Fruit fly (Drosophila melanogaster) whole organism, embryonic: ENCODE data around the gene Rad9.

Experiments
- Adf1 ChIP-seq: fragments of 200-800 bp; sonication (Bioruptor generic); IDR thresholded peaks from 2 replicates; pipeline ENCODE4 v1.3.6; 2022; ENCODE audit warnings: missing biosample characterization, missing genetic modification characterization
- CG10462 ChIP-seq: fragments of 200-800 bp; sonication (Bioruptor generic); optimal IDR thresholded peaks from 2 replicates; lab custom pipeline; 2016; ENCODE audit warnings: missing biosample characterization, missing genetic modification characterization
- CG11093 ChIP-seq: fragments of 200-800 bp; sonication (Bioruptor generic); IDR thresholded peaks from 3 replicates; pipeline ENCODE4 v1.3.6; 2022; ENCODE audit warnings: missing biosample characterization, missing genetic modification characterization
- CG11456 ChIP-seq: fragments of 200-800 bp; sonication (Bioruptor generic); IDR thresholded peaks from 3 replicates; pipeline ENCODE4 v1.3.6; 2022; ENCODE audit warnings: missing biosample characterization, missing genetic modification characterization
- CG11695 ChIP-seq: fragments of 200-800 bp; sonication (Bioruptor generic); IDR thresholded peaks from 3 replicates; pipeline ENCODE4 v1.3.6; 2022; ENCODE audit warnings: missing biosample characterization, missing genetic modification characterization
- CG13894 ChIP-seq: fragments of 200-800 bp; sonication (Bioruptor generic); optimal IDR thresholded peaks from 3 replicates; lab custom pipeline; 2018; ENCODE audit warnings: missing biosample characterization, mild to moderate bottlenecking, missing genetic modification characterization, moderate library complexity
- CG1647 ChIP-seq: fragments of 200-800 bp; sonication (Bioruptor generic); optimal IDR thresholded peaks from 3 replicates; lab custom pipeline; 2016; ENCODE audit warnings: missing biosample characterization, missing genetic modification characterization
- CG16779 ChIP-seq: fragments of 200-800 bp; sonication (Bioruptor generic); IDR thresholded peaks from 2 replicates; pipeline ENCODE4 v1.3.6; 2022; ENCODE audit warnings: missing biosample characterization, missing genetic modification characterization
- CG17568 ChIP-seq: fragments of 200-800 bp; sonication (Bioruptor generic); optimal IDR thresholded peaks from 2 replicates; lab custom pipeline; 2018; ENCODE audit warnings: missing biosample characterization, mild to moderate bottlenecking, missing genetic modification characterization, moderate library complexity
- CG17829 ChIP-seq: fragments of 200-800 bp; optimal IDR thresholded peaks from 2 replicates; lab custom pipeline; 2019; ENCODE audit warnings: missing biosample characterization, mild to moderate bottlenecking, missing genetic modification characterization, moderate library complexity
- CG18599 ChIP-seq: fragments of 200-800 bp; sonication (Bioruptor generic); optimal IDR thresholded peaks from 3 replicates; lab custom pipeline; 2017; ENCODE audit warnings: missing biosample characterization, missing genetic modification characterization, mild to moderate bottlenecking, moderate library complexity, missing genetic modification reagents
- CG2120 ChIP-seq: fragments of 200-800 bp; sonication (Bioruptor generic); optimal IDR thresholded peaks from 3 replicates; lab custom pipeline; 2016; ENCODE audit warnings: missing biosample characterization, missing genetic modification characterization
- CG30020 ChIP-seq: fragments of 200-800 bp; optimal IDR thresholded peaks from 2 replicates; lab custom pipeline; 2019; ENCODE audit warnings: missing biosample characterization, mild to moderate bottlenecking, missing genetic modification characterization, moderate library complexity
- CG31224 ChIP-seq: fragments of 200-800 bp; sonication (Bioruptor generic); IDR thresholded peaks from 2 replicates; pipeline ENCODE4 v1.3.6; 2022; ENCODE audit warnings: missing biosample characterization, missing genetic modification characterization
- CG32772 ChIP-seq: fragments of 200-800 bp; sonication (Bioruptor generic); IDR thresholded peaks from 2 replicates; pipeline ENCODE4 v1.3.6; 2022; ENCODE audit warnings: missing biosample characterization, missing genetic modification characterization
- CG3838 ChIP-seq: fragments of 200-800 bp; sonication (Bioruptor generic); optimal IDR thresholded peaks from 3 replicates; lab custom pipeline; 2016; ENCODE audit warnings: missing biosample characterization, missing genetic modification characterization
- CG7786 ChIP-seq: fragments of 200-800 bp; sonication (Bioruptor generic); optimal IDR thresholded peaks from 2 replicates; lab custom pipeline; 2016; ENCODE audit warnings: missing biosample characterization, missing genetic modification characterization
- CG8944 ChIP-seq: fragments of 200-800 bp; sonication (Bioruptor generic); optimal IDR thresholded peaks from 3 replicates; lab custom pipeline; 2016; ENCODE audit warnings: missing biosample characterization, missing genetic modification characterization
- Dad ChIP-seq: fragments of 200-800 bp; sonication (Bioruptor generic); optimal IDR thresholded peaks from 3 replicates; lab custom pipeline; 2016; ENCODE audit warnings: missing biosample characterization, missing genetic modification characterization
- Hr78 ChIP-seq, 2 experiments: fragments of 200-800 bp in 1 of 2; fragments of >200 bp in 1 of 2; sonication (Bioruptor generic) in 1 of 2; optimal IDR thresholded peaks; 2 replicates each; lab custom pipeline; 2017 to 2019; ENCODE audit warnings: missing biosample characterization in 2 of 2, missing genetic modification characterization in 2 of 2, mild to moderate bottlenecking in 1 of 2, moderate library complexity in 1 of 2
- Lhr ChIP-seq: fragments of 200-800 bp; sonication (Bioruptor generic); optimal IDR thresholded peaks from 3 replicates; lab custom pipeline; 2017; ENCODE audit warnings: mild to moderate bottlenecking, missing biosample characterization, missing genetic modification reagents, missing genetic modification characterization
- MBD-R2 ChIP-seq: fragments of 200-800 bp; sonication (Bioruptor generic); IDR thresholded peaks from 2 replicates; pipeline ENCODE4 v1.3.6; 2022; ENCODE audit warnings: missing biosample characterization, missing genetic modification characterization
- PHDP ChIP-seq: fragments of 200-800 bp; sonication (Bioruptor generic); optimal IDR thresholded peaks from 3 replicates; lab custom pipeline; 2018; ENCODE audit warnings: missing biosample characterization, mild to moderate bottlenecking, missing genetic modification characterization, moderate library complexity
- Sin3A ChIP-seq: fragments of >200 bp; optimal IDR thresholded peaks from 2 replicates; lab custom pipeline; 2018
- Ssrp ChIP-seq: fragments of 200-800 bp; sonication (Bioruptor generic); optimal IDR thresholded peaks from 2 replicates; lab custom pipeline; 2018; ENCODE audit warnings: missing biosample characterization, mild to moderate bottlenecking, missing genetic modification characterization, moderate library complexity
- YL-1 ChIP-seq: fragments of 200-800 bp; sonication (Bioruptor generic); optimal IDR thresholded peaks from 3 replicates; lab custom pipeline; 2017; ENCODE audit warnings: missing biosample characterization, mild to moderate bottlenecking, missing genetic modification characterization
- amos ChIP-seq: fragments of 200-800 bp; sonication (Bioruptor generic); IDR thresholded peaks from 2 replicates; pipeline ENCODE4 v1.3.6; 2022; ENCODE audit warnings: missing biosample characterization, missing genetic modification characterization; ENCODE audit not compliant: partially characterized antibody
- bsh ChIP-seq, 2 experiments: fragments of 200-800 bp; sonication (Bioruptor generic); optimal IDR thresholded peaks; 2 replicates each; lab custom pipeline; 2017 to 2018; ENCODE audit warnings: mild to moderate bottlenecking in 2 of 2, missing biosample characterization in 2 of 2, missing genetic modification characterization in 2 of 2, moderate library complexity in 1 of 2
- btn ChIP-seq: fragments of 200-800 bp; sonication (Bioruptor generic); optimal IDR thresholded peaks from 2 replicates; lab custom pipeline; 2016; ENCODE audit warnings: missing biosample characterization, missing genetic modification characterization
- chm ChIP-seq: fragments of 200-800 bp; sonication (Bioruptor generic); IDR thresholded peaks from 2 replicates; pipeline ENCODE4 v1.3.6; 2022; ENCODE audit warnings: missing biosample characterization, missing genetic modification characterization
- da ChIP-seq: fragments of 200-800 bp; sonication (Bioruptor generic); optimal IDR thresholded peaks from 2 replicates; lab custom pipeline; 2016; ENCODE audit warnings: missing biosample characterization, missing genetic modification characterization
- dan ChIP-seq: fragments of 200-800 bp; sonication (Bioruptor generic); IDR thresholded peaks from 2 replicates; pipeline ENCODE4 v1.3.6; 2022; ENCODE audit warnings: missing biosample characterization, missing genetic modification characterization
- disco-r ChIP-seq: fragments of 200-800 bp; sonication (Bioruptor generic); optimal IDR thresholded peaks from 2 replicates; lab custom pipeline; 2016; ENCODE audit warnings: missing biosample characterization, missing genetic modification characterization
- dmrt11E ChIP-seq: fragments of 200-800 bp; sonication (Bioruptor generic); optimal IDR thresholded peaks from 3 replicates; lab custom pipeline; 2018; ENCODE audit warnings: missing biosample characterization, mild to moderate bottlenecking, missing genetic modification characterization, moderate library complexity
- fu2 ChIP-seq: fragments of 200-800 bp; sonication (Bioruptor generic); optimal IDR thresholded peaks from 2 replicates; lab custom pipeline; 2016; ENCODE audit warnings: missing biosample characterization, missing genetic modification characterization
- gem ChIP-seq: fragments of 200-800 bp; sonication (Bioruptor generic); optimal IDR thresholded peaks from 2 replicates; lab custom pipeline; 2019; ENCODE audit warnings: missing biosample characterization, mild to moderate bottlenecking, missing genetic modification characterization, moderate library complexity
- gfzf ChIP-seq: fragments of 200-800 bp; sonication (Bioruptor generic); optimal IDR thresholded peaks from 2 replicates; lab custom pipeline; 2016; ENCODE audit warnings: missing biosample characterization, mild to moderate bottlenecking, missing genetic modification characterization, moderate library complexity
- ham ChIP-seq: fragments of 200-800 bp; sonication (Bioruptor generic); IDR thresholded peaks from 2 replicates; pipeline ENCODE4 v1.3.6; 2022; ENCODE audit warnings: missing biosample characterization, missing genetic modification characterization
- her ChIP-seq: fragments of 200-800 bp; sonication (Bioruptor generic); optimal IDR thresholded peaks from 2 replicates; lab custom pipeline; 2016; ENCODE audit warnings: missing biosample characterization, missing genetic modification characterization
- odd ChIP-seq: fragments of 200-800 bp; sonication (Bioruptor generic); optimal IDR thresholded peaks from 2 replicates; lab custom pipeline; 2017; ENCODE audit warnings: missing biosample characterization, mild to moderate bottlenecking, missing genetic modification characterization
- peb ChIP-seq: fragments of 200-800 bp; sonication (Bioruptor generic); IDR thresholded peaks from 2 replicates; pipeline ENCODE4 v1.3.6; 2022; ENCODE audit warnings: missing biosample characterization, missing genetic modification characterization
- pnt ChIP-seq: fragments of 200-800 bp; sonication (Bioruptor generic); optimal IDR thresholded peaks from 3 replicates; lab custom pipeline; 2016; ENCODE audit warnings: missing biosample characterization, missing genetic modification characterization
- run ChIP-seq: fragments of 200-800 bp; sonication (Bioruptor generic); optimal IDR thresholded peaks from 3 replicates; lab custom pipeline; 2018; ENCODE audit warnings: missing biosample characterization, mild to moderate bottlenecking, missing genetic modification characterization
- salm ChIP-seq: fragments of 200-800 bp; sonication (Bioruptor generic); optimal IDR thresholded peaks from 2 replicates; lab custom pipeline; 2018; ENCODE audit warnings: missing biosample characterization, mild to moderate bottlenecking, missing genetic modification characterization
- sens ChIP-seq: fragments of 200-800 bp; sonication (Bioruptor generic); peaks from one replicate; lab custom pipeline; 2016; ENCODE audit warnings: missing biosample characterization, missing genetic modification characterization
- sna ChIP-seq: fragments of 200-800 bp; sonication (Bioruptor generic); IDR thresholded peaks from 2 replicates; pipeline ENCODE4 v1.3.6; 2022; ENCODE audit warnings: missing biosample characterization, missing genetic modification characterization; ENCODE audit not compliant: partially characterized antibody
- ssp ChIP-seq: fragments of 200-800 bp; sonication (Bioruptor generic); IDR thresholded peaks from 2 replicates; pipeline ENCODE4 v1.3.6; 2022; ENCODE audit warnings: missing biosample characterization, missing genetic modification characterization
- tio ChIP-seq: fragments of 200-800 bp; sonication (Bioruptor generic); optimal IDR thresholded peaks from 2 replicates; lab custom pipeline; 2017; ENCODE audit warnings: missing biosample characterization, missing genetic modification characterization, inconsistent platforms
- tna ChIP-seq: fragments of 200-800 bp; sonication (Bioruptor generic); IDR thresholded peaks from 2 replicates; pipeline ENCODE4 v1.3.6; 2022; ENCODE audit warnings: missing biosample characterization, missing genetic modification characterization; ENCODE audit not compliant: partially characterized antibody
- vvl ChIP-seq: fragments of 200-800 bp; sonication (Bioruptor generic); IDR thresholded peaks from 2 replicates; pipeline ENCODE4 v1.3.6; 2022; ENCODE audit warnings: missing biosample characterization, missing genetic modification characterization
- wor ChIP-seq: fragments of 200-800 bp; sonication (Bioruptor generic); IDR thresholded peaks from 2 replicates; pipeline ENCODE4 v1.3.6; 2022; ENCODE audit warnings: missing biosample characterization, missing genetic modification characterization

Rad9 gene

DNA sequence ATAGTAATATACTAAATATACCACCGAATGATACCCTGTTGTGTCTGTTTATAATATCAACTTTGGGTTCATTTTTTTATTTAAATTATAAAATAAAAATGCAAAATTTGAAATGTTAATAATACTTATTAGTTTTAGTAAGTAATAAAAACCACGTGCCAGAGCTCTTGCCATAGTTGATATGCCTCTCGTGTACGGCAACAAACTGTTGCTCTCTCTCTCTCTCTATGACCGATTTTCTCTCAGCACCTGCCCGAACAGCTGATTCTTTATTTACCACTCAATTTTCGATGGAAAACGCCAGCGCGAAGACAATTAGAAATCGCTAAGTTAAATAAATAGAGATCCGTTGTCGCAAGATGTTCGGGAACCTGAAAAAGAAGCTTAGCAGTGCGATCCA lies 4.8 kb downstream of the Rad9 start, which contains the start of gene Dysb (continued):
- TF ChIP-seq CG11093 (GFP tag; lab: Robert Waterston, UW) = peak; percentile 63; the same call in 1 of the 3 replicates
- TF ChIP-seq CG30020 = peak; percentile 57
- TF ChIP-seq CG2120 (GFP tag; lab: Kevin White, UChicago) = peak; percentile 88
- no peak for TF ChIP-seq Dad (GFP tag; lab: Kevin White, UChicago)
- TF ChIP-seq gfzf (GFP tag; lab: Kevin White, UChicago) = no peak
- TF ChIP-seq da = peak; percentile 5
- peak; percentile 4 for TF ChIP-seq CG3838 (GFP tag; lab: Kevin White, UChicago)
- peak; percentile 45 for TF ChIP-seq CG10462
- no peak; the same call in none of the 2 replicates for TF ChIP-seq ssp
- peak; percentile 84 for TF ChIP-seq CG31224 (GFP tag; lab: Robert Waterston, UW)
- peak; percentile 94 for TF ChIP-seq gem (tag; lab: Kevin White, UChicago)
- peak; percentile 83 for TF ChIP-seq Ssrp (tag; lab: Kevin White, UChicago)
- peak; percentile 92 for TF ChIP-seq CG16779 (GFP tag; lab: Robert Waterston, UW)
- no peak for TF ChIP-seq CG1647 (GFP tag; lab: Kevin White, UChicago)
- TF ChIP-seq fu2 = peak; percentile 36
- no peak; the same call in 2 of the 3 replicates for TF ChIP-seq CG11456 (GFP tag; lab: Robert Waterston, UW)
- TF ChIP-seq CG32772 = peak; percentile 86
- TF ChIP-seq her (GFP tag; lab: Kevin White, UChicago) = peak; percentile 21
- TF ChIP-seq tio (GFP tag; lab: Kevin White, UChicago) = peak; percentile 67
- peak; percentile 97 for TF ChIP-seq sens (GFP tag; lab: Kevin White, UChicago)
- TF ChIP-seq disco-r = no peak
- peak; percentile 77 for TF ChIP-seq MBD-R2 (GFP tag; lab: Robert Waterston, UW)
- TF ChIP-seq sna (GFP tag; lab: Robert Waterston, UW) = no peak; the same call in 1 of the 2 replicates
- peak; percentile 85 for TF ChIP-seq CG13894 (tag; lab: Kevin White, UChicago)
- no peak for TF ChIP-seq ham (GFP tag; lab: Robert Waterston, UW)
- TF ChIP-seq Sin3A (lab: Kevin White, UChicago) = no peak
- TF ChIP-seq CG7786 (GFP tag; lab: Kevin White, UChicago) = peak; percentile 50
- peak; percentile 66 for TF ChIP-seq YL-1 (GFP tag; lab: Kevin White, UChicago)
- TF ChIP-seq chm (GFP tag; lab: Robert Waterston, UW) = peak; percentile 95
- peak; percentile 93 for TF ChIP-seq CG17829 (tag; lab: Kevin White, UChicago)
- TF ChIP-seq dmrt11E (tag; lab: Kevin White, UChicago) = peak; percentile 86
- peak; percentile 34 for TF ChIP-seq pnt (GFP tag; lab: Kevin White, UChicago)
- peak; percentile 60 for TF ChIP-seq Adf1
- TF ChIP-seq Lhr = peak; percentile 22
- TF ChIP-seq CG18599 (GFP tag; lab: Kevin White, UChicago) = peak; percentile 91
- TF ChIP-seq odd (GFP tag; lab: Kevin White, UChicago) = peak; percentile 79
- TF ChIP-seq PHDP (tag; lab: Kevin White, UChicago) = peak; percentile 91
- TF ChIP-seq amos = no peak
- peak; percentile 76 for TF ChIP-seq run (tag; lab: Kevin White, UChicago)
- peak; percentile 73 for TF ChIP-seq peb
- TF ChIP-seq dan (GFP tag; lab: Robert Waterston, UW) = no peak
- no peak for TF ChIP-seq tna (GFP tag; lab: Robert Waterston, UW)
- TF ChIP-seq Hr78 (GFP tag; optimal IDR thresholded peaks at IDR 0.05; lab: Kevin White, UChicago) = peak in 1 of 2 experiments; percentile 56
- TF ChIP-seq CG17568 (GFP tag; lab: Kevin White, UChicago) = peak; percentile 86
- peak; percentile 98 for TF ChIP-seq vvl (GFP tag; lab: Robert Waterston, UW)
- peak; percentile 84 for TF ChIP-seq salm (tag; lab: Kevin White, UChicago)
- TF ChIP-seq bsh (GFP tag; optimal IDR thresholded peaks at IDR 0.05; lab: Kevin White, UChicago) = peak; percentile 48 to 92
- TF ChIP-seq wor (GFP tag; lab: Robert Waterston, UW) = peak; percentile 43; the same call in 1 of the 2 replicates
- TF ChIP-seq CG8944 (GFP tag; lab: Kevin White, UChicago) = peak; percentile 34
- TF ChIP-seq btn (GFP tag; lab: Kevin White, UChicago) = no peak
- peak; percentile 91 for TF ChIP-seq CG11695 (GFP tag; lab: Robert Waterston, UW)
